Worm (Caenorhabditis elegans) whole organism, L4/young adult: Measurements from ENCODE around the gene K06H6.2.

Experiments used
- dao-5 ChIP-seq: sonication (generic microtip); optimal IDR thresholded peaks from 2 replicates; lab custom pipeline; 2016; ENCODE audit warnings: missing genotype, missing genetic modification characterization, moderate library complexity, missing compliant biosample characterization
- him-1 ChIP-seq: sonication (generic microtip); optimal IDR thresholded peaks from 2 replicates; lab custom pipeline; 2016; ENCODE audit warnings: missing genotype, missing genetic modification reagents, missing genetic modification characterization, missing compliant biosample characterization

DNA sequence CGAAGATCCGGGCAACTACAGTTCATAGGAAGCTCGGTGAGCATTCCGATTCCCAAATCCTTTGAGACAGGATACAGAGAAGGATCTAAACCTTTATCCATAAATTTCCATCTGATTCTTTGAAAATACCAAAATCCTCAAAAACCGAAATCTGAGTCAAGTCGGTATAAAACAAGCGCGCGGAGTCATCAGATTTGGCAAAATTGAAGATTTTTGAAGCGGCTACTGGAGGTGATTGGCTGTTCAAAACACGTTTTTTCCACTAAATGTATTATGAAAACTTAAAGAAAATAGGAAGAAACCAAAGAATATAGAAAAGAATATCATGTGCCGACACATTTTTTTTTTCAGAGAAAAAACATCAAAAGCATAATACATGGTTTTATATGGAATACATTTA is 10.9 kb upstream of the K06H6.2 start, which contains the start of gene C14C6.13:
- TF ChIP-seq dao-5, result no peak
- TF ChIP-seq him-1 (tag; lab: Kevin White, UChicago), result no peak
